Fruit fly (Drosophila melanogaster) whole organism, wandering third instar larva: ENCODE results near the gene CG42594.
A peak's percentile ranks its signal among the peaks of the same experiment; 100 is the strongest.

Experiments used
- Abd-B ChIP-seq: fragments of >200 bp; optimal IDR thresholded peaks from 2 replicates; lab custom pipeline; 2017; ENCODE audit warnings: missing biosample characterization, missing genetic modification characterization
- CG32264 ChIP-seq: fragments of 200-800 bp; sonication (Bioruptor generic); optimal IDR thresholded peaks from 2 replicates; lab custom pipeline; 2016; ENCODE audit warnings: missing biosample characterization, missing genetic modification characterization
- CG9705 ChIP-seq: fragments of 200-800 bp; sonication (Bioruptor generic); optimal IDR thresholded peaks from 2 replicates; lab custom pipeline; 2018; ENCODE audit warnings: missing biosample characterization, mild to moderate bottlenecking, missing genetic modification characterization
- CrebA ChIP-seq: fragments of 200-800 bp; sonication (Bioruptor generic); optimal IDR thresholded peaks from 2 replicates; lab custom pipeline; 2016; ENCODE audit warnings: missing biosample characterization, mild to moderate bottlenecking, missing genetic modification characterization, borderline replicate concordance
- Dfd ChIP-seq: fragments of >200 bp; optimal IDR thresholded peaks from 2 replicates; lab custom pipeline; 2017; ENCODE audit warnings: missing biosample characterization, missing genetic modification characterization
- Dif ChIP-seq: fragments of 200-275, 200-300 bp; sonication (Bioruptor generic); optimal IDR thresholded peaks from 2 replicates; lab custom pipeline; 2018; ENCODE audit warnings: missing biosample characterization, missing genetic modification characterization; ENCODE audit not compliant: partially characterized antibody
- GATAd ChIP-seq: sonication (Bioruptor generic); optimal IDR thresholded peaks from 2 replicates; lab custom pipeline; 2016; ENCODE audit warnings: missing biosample characterization, missing genetic modification characterization
- HLH106 ChIP-seq: fragments of 200-800 bp; optimal IDR thresholded peaks from 3 replicates; lab custom pipeline; 2019; ENCODE audit warnings: missing biosample characterization, mild to moderate bottlenecking, missing genetic modification characterization, moderate library complexity
- Hnf4 ChIP-seq: fragments of 200-800 bp; sonication (Bioruptor generic); optimal IDR thresholded peaks from 2 replicates; lab custom pipeline; 2016; ENCODE audit warnings: missing biosample characterization, mild to moderate bottlenecking, missing genetic modification characterization
- Hr78 ChIP-seq: fragments of >200 bp; optimal IDR thresholded peaks from 2 replicates; lab custom pipeline; 2017; ENCODE audit warnings: missing biosample characterization, missing genetic modification characterization
- Hr83 ChIP-seq: fragments of 200-300 bp; sonication (Bioruptor generic); optimal IDR thresholded peaks from 2 replicates; lab custom pipeline; 2016; ENCODE audit warnings: missing biosample characterization, mild to moderate bottlenecking, missing genetic modification characterization, moderate library complexity; ENCODE audit not compliant: poor library complexity, severe bottlenecking
- Jra ChIP-seq: sonication (Bioruptor generic); optimal IDR thresholded peaks from 2 replicates; lab custom pipeline; 2016; ENCODE audit warnings: missing biosample characterization, missing genetic modification characterization
- Mio ChIP-seq: sonication (Bioruptor generic); optimal IDR thresholded peaks from 2 replicates; lab custom pipeline; 2016; ENCODE audit warnings: missing biosample characterization, missing genetic modification characterization
- Myc ChIP-seq: fragments of >200 bp; optimal IDR thresholded peaks from 2 replicates; lab custom pipeline; 2017
- N ChIP-seq: fragments of >200 bp; optimal IDR thresholded peaks from 2 replicates; lab custom pipeline; 2018; ENCODE audit warnings: missing biosample characterization, missing external identifiers, missing genetic modification characterization
- OdsH ChIP-seq: fragments of 200-800 bp; sonication (Bioruptor generic); optimal IDR thresholded peaks from 2 replicates; lab custom pipeline; 2016; ENCODE audit warnings: missing biosample characterization, mild to moderate bottlenecking, missing genetic modification characterization
- Rel ChIP-seq, 2 experiments: fragments of 200-800 bp; sonication (Bioruptor generic) in 1 of 2; optimal IDR thresholded peaks; 2 replicates in 1 of 2; 3 replicates in 1 of 2; lab custom pipeline; 2016 to 2019; ENCODE audit warnings: mild to moderate bottlenecking in 2 of 2, missing biosample characterization in 2 of 2, missing genetic modification characterization in 2 of 2, moderate library complexity in 1 of 2
- Sp1 ChIP-seq: fragments of 200-800 bp; sonication (Bioruptor generic); optimal IDR thresholded peaks from 3 replicates; lab custom pipeline; 2019; ENCODE audit warnings: missing biosample characterization, mild to moderate bottlenecking, missing genetic modification characterization, moderate library complexity
- Vsx2 ChIP-seq: fragments of 200-300, 225-300 bp; sonication (Bioruptor generic); optimal IDR thresholded peaks from 2 replicates; lab custom pipeline; 2018; ENCODE audit warnings: missing biosample characterization, missing genetic modification characterization; ENCODE audit not compliant: partially characterized antibody
- br ChIP-seq: fragments of 200-800 bp; sonication (Bioruptor generic); optimal IDR thresholded peaks from 2 replicates; lab custom pipeline; 2016; ENCODE audit warnings: missing biosample characterization, missing genetic modification characterization
- brk ChIP-seq: fragments of 200-800 bp; sonication (Bioruptor generic); optimal IDR thresholded peaks from 2 replicates; lab custom pipeline; 2016; ENCODE audit warnings: missing biosample characterization, mild to moderate bottlenecking, missing genetic modification characterization
- dl ChIP-seq, 2 experiments: fragments of 175-275, 200-275 bp in 1 of 2; fragments of 200-275 bp in 1 of 2; sonication (Bioruptor generic); optimal IDR thresholded peaks; lab custom pipeline; 2018; ENCODE audit warnings: mild to moderate bottlenecking in 2 of 2, missing biosample characterization in 2 of 2, missing genetic modification characterization in 2 of 2, moderate library complexity in 2 of 2; ENCODE audit not compliant: partially characterized antibody in 2 of 2, insufficient read depth in 1 of 2
- dmrt93B ChIP-seq: fragments of 200-800 bp; sonication (Bioruptor generic); optimal IDR thresholded peaks from 2 replicates; lab custom pipeline; 2018; ENCODE audit warnings: missing biosample characterization, mild to moderate bottlenecking, missing genetic modification characterization
- dsf ChIP-seq: sonication (Bioruptor generic); optimal IDR thresholded peaks from 2 replicates; lab custom pipeline; 2016; ENCODE audit warnings: missing biosample characterization, missing genetic modification characterization, borderline replicate concordance
- ey ChIP-seq: fragments of 200-800 bp; sonication (Bioruptor generic); optimal IDR thresholded peaks from 2 replicates; lab custom pipeline; 2016; ENCODE audit warnings: missing biosample characterization, missing genetic modification characterization
- foxo ChIP-seq, 2 experiments: fragments of 200-800 bp; sonication (Bioruptor generic); optimal IDR thresholded peaks; 2 replicates in 1 of 2; 3 replicates in 1 of 2; lab custom pipeline; 2016 to 2017; ENCODE audit warnings: missing biosample characterization in 2 of 2, missing genetic modification characterization in 2 of 2
- fru ChIP-seq: fragments of 200-800 bp; sonication (Bioruptor generic); optimal IDR thresholded peaks from 3 replicates; lab custom pipeline; 2016; ENCODE audit warnings: missing biosample characterization, mild to moderate bottlenecking, missing genetic modification characterization
- h ChIP-seq: fragments of 200-800 bp; sonication (Bioruptor generic); optimal IDR thresholded peaks from 3 replicates; lab custom pipeline; 2016; ENCODE audit warnings: missing biosample characterization, mild to moderate bottlenecking, missing genetic modification characterization
- jim ChIP-seq: fragments of 175-275, 200-325 bp; sonication (Bioruptor generic); optimal IDR thresholded peaks from 2 replicates; lab custom pipeline; 2016; ENCODE audit warnings: missing biosample characterization, mild to moderate bottlenecking, missing genetic modification characterization
- lola ChIP-seq: fragments of >200 bp; optimal IDR thresholded peaks from 2 replicates; lab custom pipeline; 2017; ENCODE audit warnings: missing biosample characterization, missing genetic modification characterization
- pan ChIP-seq: fragments of >200 bp; optimal IDR thresholded peaks from 2 replicates; lab custom pipeline; 2017
- psq ChIP-seq: fragments of 200-800 bp; sonication (Bioruptor generic); optimal IDR thresholded peaks from 3 replicates; lab custom pipeline; 2017; ENCODE audit warnings: missing biosample characterization, mild to moderate bottlenecking, missing genetic modification characterization, moderate library complexity
- rgr ChIP-seq: fragments of 200-800 bp; sonication (Bioruptor generic); optimal IDR thresholded peaks from 3 replicates; lab custom pipeline; 2016; ENCODE audit warnings: missing biosample characterization, mild to moderate bottlenecking, missing genetic modification characterization
- sage ChIP-seq: fragments of 200-800 bp; sonication (Bioruptor generic); optimal IDR thresholded peaks from 2 replicates; lab custom pipeline; 2016; ENCODE audit warnings: missing biosample characterization, mild to moderate bottlenecking, missing genetic modification characterization
- sv ChIP-seq: fragments of 200-800 bp; sonication (Bioruptor generic); optimal IDR thresholded peaks from 3 replicates; lab custom pipeline; 2016; ENCODE audit warnings: missing biosample characterization, missing genetic modification characterization
- tai ChIP-seq: sonication (Bioruptor generic); optimal IDR thresholded peaks from 2 replicates; lab custom pipeline; 2016; ENCODE audit warnings: missing biosample characterization, missing genetic modification characterization
- usp ChIP-seq: fragments of >200 bp; optimal IDR thresholded peaks from 2 replicates; lab custom pipeline; 2017; ENCODE audit warnings: missing biosample characterization, missing genetic modification characterization
- woc ChIP-seq: sonication (Bioruptor generic); optimal IDR thresholded peaks from 2 replicates; lab custom pipeline; 2016; ENCODE audit warnings: missing biosample characterization, mild to moderate bottlenecking, missing genetic modification characterization

The CG42594 gene

DNA sequence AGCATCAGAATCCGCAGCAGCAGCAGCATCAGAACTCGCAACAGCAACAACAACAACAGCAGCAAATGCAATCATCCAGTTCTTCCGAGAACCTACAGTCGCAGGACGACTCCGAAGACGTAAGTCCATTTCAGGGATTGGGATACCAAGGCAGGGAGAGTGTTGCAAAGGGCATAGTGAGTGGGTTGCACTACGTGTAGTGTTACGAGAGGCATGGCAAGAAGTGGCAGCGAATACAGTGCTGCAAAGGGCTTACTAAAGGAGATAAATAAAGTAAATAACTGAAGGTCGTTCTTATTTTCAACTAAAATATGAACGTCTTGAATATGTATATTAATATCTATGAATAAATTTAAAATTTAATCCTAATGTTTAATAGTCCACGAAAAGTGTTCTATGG lies 70.4 kb downstream of the CG42594 start:
- no peak for TF ChIP-seq br (GFP tag; lab: Kevin White, UChicago)

dm6 chrX:4911765-4912245 lies 71.2 kb downstream of the CG42594 start:
- TF ChIP-seq h, result peak; percentile 65
- TF ChIP-seq sv (GFP tag; lab: Kevin White, UChicago), result no peak
- TF ChIP-seq Vsx2, result no peak
- no peak for TF ChIP-seq Hr78 (GFP tag; lab: Kevin White, UChicago)
- no peak for TF ChIP-seq dsf (GFP tag; lab: Kevin White, UChicago)
- peak; percentile 50 for TF ChIP-seq sage (GFP tag; lab: Kevin White, UChicago)
- TF ChIP-seq Hnf4 (GFP tag; lab: Kevin White, UChicago), result peak; percentile 12
- no peak for TF ChIP-seq CG9705 (GFP tag; lab: Kevin White, UChicago)
- TF ChIP-seq jim (GFP tag; lab: Kevin White, UChicago), result no peak
- TF ChIP-seq brk (GFP tag; lab: Kevin White, UChicago), result no peak
- TF ChIP-seq tai (GFP tag; lab: Kevin White, UChicago), result no peak
- no peak for TF ChIP-seq Dif
- no peak for TF ChIP-seq Abd-B (GFP tag; lab: Kevin White, UChicago)
- no peak for TF ChIP-seq Mio
- no peak for TF ChIP-seq GATAd (GFP tag; lab: Kevin White, UChicago)
- TF ChIP-seq Jra (GFP tag; lab: Kevin White, UChicago), result no peak
- TF ChIP-seq lola (GFP tag; lab: Kevin White, UChicago), result no peak
- no peak for TF ChIP-seq Hr83
- TF ChIP-seq fru, result peak; percentile 66
- peak; percentile 75 for TF ChIP-seq Sp1 (GFP tag; lab: Kevin White, UChicago)
- peak; percentile 24 for TF ChIP-seq dmrt93B (GFP tag; lab: Kevin White, UChicago)
- TF ChIP-seq ey (GFP tag; lab: Kevin White, UChicago), result peak; percentile 16
- peak; percentile 45 for TF ChIP-seq rgr (GFP tag; lab: Kevin White, UChicago)
- peak; percentile 58 for TF ChIP-seq HLH106 (tag; lab: Kevin White, UChicago)
- no peak for TF ChIP-seq CrebA (GFP tag; lab: Kevin White, UChicago)
- no peak for TF ChIP-seq CG32264 (GFP tag; lab: Kevin White, UChicago)
- peak; percentile 93 for TF ChIP-seq psq (GFP tag; lab: Kevin White, UChicago)
- peak; percentile 47 for TF ChIP-seq br (GFP tag; lab: Kevin White, UChicago)
- peak; percentile 46 for TF ChIP-seq OdsH (GFP tag; lab: Kevin White, UChicago)
- no peak for TF ChIP-seq Dfd (GFP tag; lab: Kevin White, UChicago)
- TF ChIP-seq Rel (GFP tag; optimal IDR thresholded peaks at IDR 0.05; lab: Kevin White, UChicago), result no peak
- TF ChIP-seq Rel (tag; optimal IDR thresholded peaks at IDR 0.05; lab: Kevin White, UChicago), result no peak
- peak; percentile 73 for TF ChIP-seq woc
- no peak for TF ChIP-seq Myc (lab: Kevin White, UChicago)
- no peak for TF ChIP-seq usp
- peak in 1 of 2 experiments; percentile 50 for TF ChIP-seq foxo (GFP tag; optimal IDR thresholded peaks at IDR 0.05; lab: Kevin White, UChicago)
- no peak for TF ChIP-seq dl (GFP tag; optimal IDR thresholded peaks at IDR 0.05; lab: Kevin White, UChicago; ENCODE audit: insufficient read depth in 1 of 2, partially characterized antibody in 2 of 2)
- TF ChIP-seq N, result no peak
- TF ChIP-seq pan (lab: Kevin White, UChicago), result no peak

DNA sequence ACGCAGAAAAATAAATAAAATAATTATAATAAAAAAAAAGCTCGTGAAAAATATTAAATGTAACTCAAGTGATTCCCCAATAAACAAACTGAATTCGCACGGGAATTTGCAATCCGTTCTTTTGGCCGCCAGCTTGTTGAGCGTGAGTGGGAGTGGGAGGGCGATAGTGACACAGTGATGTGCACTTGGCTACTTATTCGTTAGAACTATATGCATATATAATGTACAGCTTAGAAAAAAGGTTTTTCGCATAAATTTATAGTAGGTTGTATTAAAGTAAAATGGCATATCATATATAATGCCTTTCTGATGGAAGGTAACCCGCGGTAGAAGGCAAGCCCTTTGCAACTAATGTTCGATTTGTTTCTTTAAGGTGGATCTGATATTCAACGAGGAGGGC lies 71.7 kb downstream of the CG42594 start:
- TF ChIP-seq Myc (lab: Kevin White, UChicago) (peak; percentile 71), Rel (GFP tag; optimal IDR thresholded peaks at IDR 0.05; lab: Kevin White, UChicago) (no peak), Rel (tag; optimal IDR thresholded peaks at IDR 0.05; lab: Kevin White, UChicago) (peak; percentile 78), Mio (no peak)
